Worm (Caenorhabditis elegans) whole organism, mixed stage, embryonic: ENCODE data around the gene clec-84.

Source experiments
- elt-1 ChIP-seq: sonication (generic microtip); optimal IDR thresholded peaks from 2 replicates; lab custom pipeline; 2017; ENCODE audit warnings: missing genetic modification characterization, mild to moderate bottlenecking, missing compliant biosample characterization, antibody characterized with exemption, moderate library complexity, borderline replicate concordance; ENCODE audit not compliant: insufficient read depth
- unc-39 ChIP-seq: fragments of 150-350 bp; optimal IDR thresholded peaks from 2 replicates; lab custom pipeline; 2014; ENCODE audit warnings: missing biosample characterization, missing genetic modification characterization
- ztf-11 ChIP-seq: fragments of 150-350 bp; optimal IDR thresholded peaks from 2 replicates; lab custom pipeline; 2014; ENCODE audit warnings: missing biosample characterization, missing genetic modification characterization

- no peak for TF ChIP-seq unc-39 (tag; lab: Kevin White, UChicago)
- TF ChIP-seq elt-1 (tag; lab: Kevin White, UChicago) = no peak
- TF ChIP-seq ztf-11 (tag; lab: Kevin White, UChicago) = no peak
Measured at ce11 chrIV:2793956-2794355, 48.3 kb upstream of the clec-84 start.
